Fruit fly (Drosophila melanogaster): ENCODE data around the gene MED30.

Gene MED30

DNA sequence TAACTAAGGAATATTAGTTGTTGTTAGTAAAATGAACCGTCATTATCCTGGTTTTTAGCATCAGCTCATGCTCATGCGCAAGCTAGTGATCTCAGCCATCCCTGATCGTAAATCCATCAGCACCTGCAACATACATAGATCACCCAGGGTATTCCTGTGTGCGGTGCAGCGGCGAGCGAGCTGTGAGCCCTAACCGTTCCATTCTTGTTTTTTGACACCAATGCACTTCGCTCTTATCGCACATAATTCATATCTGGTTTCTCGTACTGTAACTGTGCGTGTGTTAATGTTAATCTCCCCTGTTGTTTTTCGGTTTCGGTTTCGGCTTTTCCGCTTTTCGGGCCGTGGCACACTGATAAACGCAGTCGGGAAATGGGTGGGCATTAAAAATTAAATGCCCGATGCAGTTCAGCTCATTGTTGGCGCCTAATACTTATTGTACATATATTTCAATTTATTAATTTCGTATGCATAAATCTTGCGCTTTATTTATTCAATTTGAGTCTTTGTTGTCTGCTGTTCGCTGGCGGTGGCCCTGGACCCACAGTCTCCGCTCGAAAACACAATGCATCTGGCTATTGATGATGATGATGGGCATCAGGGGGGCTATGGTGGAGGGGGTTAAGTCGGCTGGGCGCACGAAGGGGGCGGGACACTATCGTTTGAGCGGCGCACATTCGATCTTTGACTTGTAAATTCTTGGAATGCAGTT, 29.5 kb downstream of the MED30 start (continued):
- TF ChIP-seq CG13296 (GFP tag; optimal IDR thresholded peaks at IDR 0.05) (no peak), Sox102F (GFP tag; optimal IDR thresholded peaks at IDR 0.05) (peak; percentile 4), maf-S (GFP tag; optimal IDR thresholded peaks at IDR 0.05) (no peak), CG3726 (GFP tag; IDR thresholded peaks at IDR 0.05) (no peak), CG13287 (GFP tag; IDR thresholded peaks at IDR 0.05; ENCODE audit: partially characterized antibody) (no peak), cg (GFP tag; optimal IDR thresholded peaks at IDR 0.05) (peak; percentile 41), CG14965 (GFP tag; optimal IDR thresholded peaks at IDR 0.05; ENCODE audit: borderline replicate concordance) (no peak), tin (GFP tag; optimal IDR thresholded peaks at IDR 0.05) (no peak), otp (GFP tag; IDR thresholded peaks at IDR 0.05) (no peak), cad (GFP tag; optimal IDR thresholded peaks at IDR 0.05) (no peak), CG1024 (GFP tag; IDR thresholded peaks at IDR 0.05) (no peak), CG3847 (GFP tag; IDR thresholded peaks at IDR 0.05) (no peak), psq (GFP tag; optimal IDR thresholded peaks at IDR 0.05) (no peak), CG17361 (GFP tag; IDR thresholded peaks at IDR 0.05) (no peak), CG12942 (GFP tag; optimal IDR thresholded peaks at IDR 0.05) (no peak), CG5953 (GFP tag; IDR thresholded peaks at IDR 0.05) (no peak), CG14050 (GFP tag; IDR thresholded peaks at IDR 0.05) (no peak), CG10654 (GFP tag; optimal IDR thresholded peaks at IDR 0.05) (no peak)

DNA sequence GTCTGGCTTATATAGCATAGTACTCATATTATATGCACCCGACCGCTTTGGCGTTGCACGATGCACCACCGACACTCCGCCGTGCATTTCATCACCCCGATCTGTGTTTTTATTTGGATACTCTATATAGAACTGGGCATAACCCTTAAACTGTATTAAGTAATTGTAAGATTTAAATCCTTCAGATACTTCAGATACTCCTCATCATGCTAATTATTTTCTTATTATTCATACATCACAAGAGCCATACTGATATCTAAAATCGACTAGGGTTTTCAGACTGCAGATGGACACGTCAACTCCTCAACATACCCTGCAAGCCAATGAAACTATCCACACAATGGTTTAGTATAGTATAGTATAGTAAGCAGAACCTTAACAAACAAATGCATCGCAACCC, 30.3 kb downstream of the MED30 start:
- peak in 1 of 2 experiments; percentile 60 for TF ChIP-seq eve (GFP tag; optimal IDR thresholded peaks at IDR 0.05)
- TF ChIP-seq Sox102F (GFP tag; optimal IDR thresholded peaks at IDR 0.05) = peak; percentile 11
- TF ChIP-seq NfI (GFP tag; optimal IDR thresholded peaks at IDR 0.05) = peak; percentile 10
- TF ChIP-seq CG8924 (tag; optimal IDR thresholded peaks at IDR 0.05) = peak; percentile 30
- no peak for TF ChIP-seq gfzf (GFP tag; optimal IDR thresholded peaks at IDR 0.05)
- peak; percentile 63 for TF ChIP-seq Med (GFP tag)
- no peak for TF ChIP-seq Deaf1 (tag; optimal IDR thresholded peaks at IDR 0.05)
- TF ChIP-seq Blimp-1 (GFP tag; optimal IDR thresholded peaks at IDR 0.05) = peak; percentile 46
- peak; percentile 5 for TF ChIP-seq CoRest (tag; optimal IDR thresholded peaks at IDR 0.05)
- peak; percentile 42; the same call in 1 of the 2 replicates for TF ChIP-seq lmd (GFP tag; IDR thresholded peaks at IDR 0.05)
- no peak for TF ChIP-seq CG13775 (GFP tag; optimal IDR thresholded peaks at IDR 0.05)
- TF ChIP-seq fd96Cb (tag; optimal IDR thresholded peaks at IDR 0.05) = peak; percentile 6
- peak; percentile 71 for TF ChIP-seq CG18262 (tag; optimal IDR thresholded peaks at IDR 0.05)
- no peak for TF ChIP-seq Myb (GFP tag; optimal IDR thresholded peaks at IDR 0.05)
- no peak for TF ChIP-seq klu (GFP tag; IDR thresholded peaks at IDR 0.05)
- peak; percentile 1 for TF ChIP-seq CG4424 (GFP tag; optimal IDR thresholded peaks at IDR 0.05)
- no peak for TF ChIP-seq Gsc (GFP tag; IDR thresholded peaks at IDR 0.05)
- TF ChIP-seq Xrp1 (GFP tag; IDR thresholded peaks at IDR 0.05) = peak; percentile 70
- TF ChIP-seq chif (GFP tag; optimal IDR thresholded peaks at IDR 0.05) = peak in 1 of 2 experiments; percentile 28
- TF ChIP-seq Ptx1 (GFP tag; IDR thresholded peaks at IDR 0.05) = peak; percentile 55
- TF ChIP-seq CG2875 (GFP tag; optimal IDR thresholded peaks at IDR 0.05) = no peak
- TF ChIP-seq CG10959 (GFP tag; IDR thresholded peaks at IDR 0.05) = 0 out of 2 replicates have a peak, but pooled peaks have one; percentile 15
- peak; percentile 14 to 21 for TF ChIP-seq Pdp1 (GFP tag; optimal IDR thresholded peaks at IDR 0.05)
- 0 out of 3 replicates have a peak, but pooled peaks have one; percentile 21 for TF ChIP-seq ken (GFP tag; IDR thresholded peaks at IDR 0.05)
- TF ChIP-seq CG1602 (GFP tag; optimal IDR thresholded peaks at IDR 0.05) = no peak
- no peak for TF ChIP-seq trh (GFP tag; optimal IDR thresholded peaks at IDR 0.05)
- peak in 1 of 3 experiments; percentile 47 for TF ChIP-seq lola (GFP tag; optimal IDR thresholded peaks at IDR 0.05)
- peak; percentile 18; the same call in 1 of the 3 replicates for TF ChIP-seq H15 (GFP tag; IDR thresholded peaks at IDR 0.05)
- TF ChIP-seq YL-1 (GFP tag; optimal IDR thresholded peaks at IDR 0.05) = no peak
- no peak for TF ChIP-seq CG9727 (GFP tag; optimal IDR thresholded peaks at IDR 0.05)
- no peak for TF ChIP-seq mld (GFP tag; IDR thresholded peaks at IDR 0.05; ENCODE audit: partially characterized antibody)
- TF ChIP-seq CG10979 (tag; optimal IDR thresholded peaks at IDR 0.05) = peak; percentile 43
- TF ChIP-seq rib (GFP tag; IDR thresholded peaks at IDR 0.05) = no peak

Measured in whole organism, embryonic.